Fruit fly (Drosophila melanogaster): ENCODE results near the gene CG14787.
A peak's percentile ranks its signal among the peaks of the same experiment; 100 is the strongest.

Gene CG14787

DNA sequence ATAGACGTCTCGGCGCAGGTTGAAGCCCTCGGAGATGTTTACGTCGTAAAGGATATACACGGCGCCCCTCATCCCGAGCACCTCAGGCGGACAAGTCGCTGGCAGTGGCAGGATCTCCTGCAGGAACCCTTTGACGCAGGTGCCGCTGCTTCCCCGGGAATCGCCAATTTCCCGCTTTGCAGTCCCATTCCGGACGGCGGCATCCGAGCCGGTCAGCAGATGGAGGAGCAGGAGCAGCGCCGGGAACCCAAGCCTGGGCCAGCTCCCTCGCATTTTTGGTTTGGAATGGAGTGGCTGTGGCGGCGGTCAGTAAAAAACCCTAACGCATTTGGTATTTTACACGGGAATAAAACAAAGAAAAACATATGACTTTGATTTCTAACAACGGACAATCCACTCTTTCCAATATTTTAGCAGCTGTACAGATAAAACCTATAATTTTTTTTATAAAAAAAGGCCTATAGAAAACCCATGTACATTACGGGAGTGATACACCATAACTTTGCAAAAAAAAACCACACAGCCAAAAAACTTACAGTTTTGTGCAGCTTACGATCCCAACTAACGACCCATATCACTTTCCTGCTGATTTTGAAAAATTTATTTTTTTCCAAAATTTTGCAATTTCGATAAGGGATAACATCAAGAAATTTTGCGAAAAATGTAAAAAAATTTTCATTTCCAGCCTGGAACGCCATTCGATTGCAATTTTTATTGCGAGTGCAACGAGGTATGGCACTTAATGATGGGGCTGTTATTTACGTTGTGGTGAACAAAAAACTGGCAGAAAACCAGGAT lies 4.4 kb upstream of the CG14787 start, which contains the start of the genes O-fut2 and CG14777 (continued):
- TF ChIP-seq Ets21C (GFP tag; optimal IDR thresholded peaks at IDR 0.05): peak; percentile 49
- no peak for TF ChIP-seq fkh (GFP tag; optimal IDR thresholded peaks at IDR 0.05)
- peak; percentile 72 for TF ChIP-seq Hr39 (GFP tag; optimal IDR thresholded peaks at IDR 0.05)
- TF ChIP-seq Blimp-1 (GFP tag; optimal IDR thresholded peaks at IDR 0.05): no peak
- peak; percentile 31 for TF ChIP-seq dac (GFP tag; optimal IDR thresholded peaks at IDR 0.05)
- TF ChIP-seq CG7368 (GFP tag; optimal IDR thresholded peaks at IDR 0.05): no peak
- TF ChIP-seq CG10631 (GFP tag; optimal IDR thresholded peaks at IDR 0.05): no peak
- peak; percentile 53 for TF ChIP-seq topi (GFP tag; optimal IDR thresholded peaks at IDR 0.05)
- peak; percentile 92 for TF ChIP-seq Eip78C (GFP tag)
- no peak for TF ChIP-seq vri (GFP tag; optimal IDR thresholded peaks at IDR 0.05)

DNA sequence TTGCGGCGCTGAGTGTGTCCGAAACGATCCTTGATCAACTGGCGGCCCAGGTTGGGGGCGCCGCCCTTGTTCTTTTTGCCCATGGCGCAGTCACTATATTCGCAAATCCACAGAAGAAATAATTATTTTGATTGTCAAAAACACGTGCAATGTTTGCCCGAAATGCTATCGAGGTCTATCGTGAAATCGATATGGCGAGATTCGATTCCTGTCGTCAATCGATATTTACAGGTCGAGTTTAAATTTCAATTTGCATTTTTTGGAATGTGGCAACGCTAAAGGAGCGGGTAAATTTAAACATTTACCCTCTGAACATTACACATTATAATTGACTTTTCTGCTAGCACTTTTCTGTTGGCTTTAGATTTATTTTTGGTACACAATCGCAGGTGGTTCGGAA lies 2.6 kb upstream of the CG14787 start, which contains the start of gene Ns3:
Gene Ns3, minus strand, starts transcription at position 188 of the 400 bp plus-strand sequence.
- TF ChIP-seq CG11762 (GFP tag; optimal IDR thresholded peaks at IDR 0.05; ENCODE audit: insufficient read depth): no peak
- TF ChIP-seq Smox (GFP tag; optimal IDR thresholded peaks at IDR 0.05): no peak
- TF ChIP-seq dac (GFP tag; optimal IDR thresholded peaks at IDR 0.05): no peak
- no peak for TF ChIP-seq CG4318 (GFP tag; optimal IDR thresholded peaks at IDR 0.05)

DNA sequence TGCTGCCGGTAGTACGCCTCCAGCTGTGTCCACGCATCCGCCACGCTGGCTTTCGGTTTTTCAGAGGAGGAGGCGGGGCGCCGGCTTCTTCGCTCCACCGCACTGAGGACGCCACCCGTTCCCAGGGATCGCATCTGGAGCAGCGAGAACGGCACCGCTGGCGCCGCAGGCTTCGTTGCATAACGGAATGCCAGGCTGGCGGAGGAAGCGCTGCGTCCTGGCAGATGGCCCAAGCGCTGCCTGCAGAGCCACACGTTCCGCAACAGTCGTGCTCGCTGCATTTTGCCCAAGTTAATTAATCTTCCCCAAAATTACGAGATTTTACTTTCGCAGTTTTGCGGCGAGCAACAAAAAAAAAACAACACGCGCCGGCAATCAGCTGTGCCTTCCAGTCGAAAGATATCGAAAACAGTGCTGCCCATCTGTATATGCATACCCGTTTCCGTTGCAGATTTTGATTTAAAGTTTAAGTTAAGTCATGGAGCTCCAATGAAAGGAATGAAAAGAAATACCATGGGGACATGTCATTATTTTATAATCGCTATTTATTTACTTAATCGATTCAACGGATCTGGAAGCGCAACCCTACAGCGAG lies 1.1 kb downstream of the CG14787 start, which contains the start of gene Lrpprc2:
Gene Lrpprc2, minus strand, starts transcription at position 340 of the 595 bp plus-strand sequence.
- peak; percentile 100 for TF ChIP-seq CG6808 (GFP tag; optimal IDR thresholded peaks at IDR 0.05)
- no peak for TF ChIP-seq CG1621 (tag; optimal IDR thresholded peaks at IDR 0.05)
- TF ChIP-seq eg (GFP tag; IDR thresholded peaks at IDR 0.05): 0 out of 3 replicates have a peak, but pooled peaks have one; percentile 9

DNA sequence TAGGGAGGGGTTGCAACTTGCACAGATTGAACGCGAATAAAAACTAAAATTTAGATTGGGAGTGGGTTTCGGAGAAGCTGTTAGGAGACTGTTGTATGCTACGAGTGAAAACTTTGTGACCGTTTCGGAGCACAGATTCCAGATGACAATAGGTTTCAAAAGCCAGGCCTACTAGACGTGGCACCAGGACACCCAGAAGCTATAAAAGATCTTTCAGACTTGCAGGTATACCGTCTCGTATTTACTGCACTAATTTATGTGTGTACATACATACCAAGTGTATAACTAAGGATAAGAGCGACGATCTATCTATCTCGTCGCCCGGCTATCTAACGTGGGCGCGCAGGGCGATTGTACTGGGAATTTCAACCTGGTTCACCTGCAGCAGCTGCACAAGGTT lies 4.5 kb downstream of the CG14787 start, which contains the start of gene CG14785:
Gene CG14785, minus strand, starts transcription at position 101 of the 400 bp plus-strand sequence.
- TF ChIP-seq eg (GFP tag; IDR thresholded peaks at IDR 0.05) (no peak), CG6792 (GFP tag; optimal IDR thresholded peaks at IDR 0.05) (no peak), CG6854 (GFP tag; optimal IDR thresholded peaks at IDR 0.05) (no peak), CG11762 (GFP tag; optimal IDR thresholded peaks at IDR 0.05; ENCODE audit: insufficient read depth) (no peak), Eip78C (GFP tag) (no peak)

DNA sequence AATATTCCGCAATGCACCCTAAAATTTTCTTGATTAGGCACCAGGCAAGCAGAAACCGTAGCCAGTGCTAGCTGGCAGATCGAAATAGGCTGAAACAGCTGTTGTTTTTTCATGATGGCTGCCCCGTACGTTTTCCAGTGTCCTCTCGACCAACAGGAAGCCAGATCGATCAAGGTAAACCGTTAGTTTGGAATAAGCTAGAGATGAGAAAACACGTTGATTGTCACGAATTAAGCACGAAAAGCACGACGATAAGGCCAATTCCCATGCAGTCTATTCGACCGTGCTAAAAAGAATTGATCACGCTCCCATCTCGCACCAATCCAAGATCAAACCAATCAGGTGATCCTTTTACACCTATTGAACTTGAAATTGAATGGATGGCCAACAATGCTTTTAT lies 6.6 kb downstream of the CG14787 start:
- TF ChIP-seq svp (GFP tag) (peak; percentile 52), Lpt (GFP tag; optimal IDR thresholded peaks at IDR 0.05) (no peak)

DNA sequence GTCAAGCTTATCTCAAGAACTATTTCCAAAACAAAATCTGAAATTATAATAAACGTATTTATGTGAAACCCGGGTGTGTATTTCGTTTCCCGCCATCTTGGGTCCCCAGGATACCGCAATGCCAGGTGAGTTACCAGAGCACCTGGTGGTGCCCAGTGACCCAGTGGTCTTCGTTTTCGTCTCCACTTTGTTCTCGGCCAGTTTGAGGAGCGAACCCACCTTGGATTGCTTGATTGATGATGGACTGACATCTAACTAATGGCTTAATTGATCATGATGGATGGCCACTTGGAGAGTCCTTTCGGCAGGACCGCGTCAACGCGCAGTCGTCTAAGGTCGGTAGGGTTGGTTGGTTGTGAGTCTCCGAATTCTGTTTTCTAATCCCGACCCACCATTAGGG lies 9.3 kb downstream of the CG14787 start, which contains the start of gene Gr2a:
Gene Gr2a, plus strand, starts transcription at position 301 of the 400 bp plus-strand sequence.
- TF ChIP-seq CG6792 (GFP tag; optimal IDR thresholded peaks at IDR 0.05) (no peak), Met (GFP tag; optimal IDR thresholded peaks at IDR 0.05) (no peak), salr (GFP tag; optimal IDR thresholded peaks at IDR 0.05) (no peak), Hr4 (GFP tag; optimal IDR thresholded peaks at IDR 0.05) (no peak), CG7368 (GFP tag; optimal IDR thresholded peaks at IDR 0.05) (no peak), CG31627 (GFP tag; optimal IDR thresholded peaks at IDR 0.05) (no peak), Sox15 (GFP tag; optimal IDR thresholded peaks at IDR 0.05) (no peak), Smox (GFP tag; optimal IDR thresholded peaks at IDR 0.05) (no peak), Ets21C (GFP tag; optimal IDR thresholded peaks at IDR 0.05) (no peak), eg (GFP tag; IDR thresholded peaks at IDR 0.05) (no peak), Hr38 (GFP tag; optimal IDR thresholded peaks at IDR 0.05) (no peak), CG11902 (GFP tag; optimal IDR thresholded peaks at IDR 0.05) (no peak), CG3032 (tag; optimal IDR thresholded peaks at IDR 0.05) (no peak), topi (GFP tag; optimal IDR thresholded peaks at IDR 0.05) (no peak), CG6163 (GFP tag; IDR thresholded peaks at IDR 0.05) (no peak), spab (GFP tag; optimal IDR thresholded peaks at IDR 0.05) (no peak)
